Fruit fly (Drosophila melanogaster) Kc167 (cell line): ENCODE measurements around the gene Gga.

Experiments
- Sin3A ChIP-seq: fragments of >200 bp; optimal IDR thresholded peaks from 2 replicates; lab custom pipeline; 2018; ENCODE audit warnings: missing external identifiers
- psq ChIP-seq: fragments of >200 bp; optimal IDR thresholded peaks from 2 replicates; lab custom pipeline; 2017; ENCODE audit warnings: missing external identifiers

dm6 chrX:9587881-9588280 is 12.9 kb upstream of the Gga start:
- TF ChIP-seq psq (lab: Kevin White, UChicago) (no peak), Sin3A (lab: Kevin White, UChicago) (no peak)
